Worm (Caenorhabditis elegans) whole organism, late embryonic: ENCODE results near the gene nspg-13.

Source experiments
- ceh-30 ChIP-seq: fragments of 150-350 bp; optimal IDR thresholded peaks from 2 replicates; lab custom pipeline; 2014; ENCODE audit warnings: missing biosample characterization, missing genetic modification characterization
- dve-1 ChIP-seq: sonication (generic microtip); optimal IDR thresholded peaks from 2 replicates; lab custom pipeline; 2017; ENCODE audit warnings: antibody characterized with exemption, mild to moderate bottlenecking, missing genetic modification characterization, missing compliant biosample characterization
- fkh-10 ChIP-seq: fragments of 150-350 bp; optimal IDR thresholded peaks from 2 replicates; lab custom pipeline; 2014; ENCODE audit warnings: missing biosample characterization, missing genetic modification reagents, missing genetic modification characterization
- npax-4 ChIP-seq: sonication (generic microtip); optimal IDR thresholded peaks from 2 replicates; lab custom pipeline; 2016; ENCODE audit warnings: missing genetic modification characterization, missing compliant biosample characterization
- pqm-1 ChIP-seq: sonication (generic microtip); optimal IDR thresholded peaks from 2 replicates; lab custom pipeline; 2016; ENCODE audit warnings: missing genetic modification characterization, missing compliant biosample characterization

ce11 chrX:5207819-5208218 lies 47.2 kb upstream of the nspg-13 start:
- TF ChIP-seq npax-4 (tag; lab: Kevin White, UChicago), result no peak
- no peak for TF ChIP-seq pqm-1 (tag; lab: Kevin White, UChicago)
- no peak for TF ChIP-seq dve-1 (tag; lab: Kevin White, UChicago)
- TF ChIP-seq ceh-30, result no peak
- TF ChIP-seq fkh-10, result no peak
